Worm (Caenorhabditis elegans) whole organism, early embryonic: ENCODE data around the gene E03H12.4.
A peak's percentile ranks its signal among the peaks of the same experiment; 100 is the strongest.

ENCODE experiments used
- B0310.2 ChIP-seq: sonication (generic microtip); optimal IDR thresholded peaks from 2 replicates; lab custom pipeline; 2016; ENCODE audit warnings: mild to moderate bottlenecking, missing genetic modification characterization, missing compliant biosample characterization
- F13C5.2 ChIP-seq: sonication (generic microtip); optimal IDR thresholded peaks from 2 replicates; lab custom pipeline; 2017; ENCODE audit warnings: mild to moderate bottlenecking, missing genetic modification characterization, inconsistent platforms, missing compliant biosample characterization
- aly-1 ChIP-seq: sonication (generic microtip); optimal IDR thresholded peaks from 2 replicates; lab custom pipeline; 2016; ENCODE audit warnings: missing genetic modification characterization, missing compliant biosample characterization
- ama-1 ChIP-seq: fragments of 150-350 bp; optimal IDR thresholded peaks from 2 replicates; lab custom pipeline; 2014
- ceh-13 ChIP-seq: fragments of 200-800 bp; sonication (Bioruptor generic); optimal IDR thresholded peaks from 2 replicates; lab custom pipeline; 2018; ENCODE audit warnings: mild to moderate bottlenecking, missing genetic modification characterization, missing compliant biosample characterization
- ceh-36 ChIP-seq: sonication (generic microtip); optimal IDR thresholded peaks from 2 replicates; lab custom pipeline; 2016; ENCODE audit warnings: missing genetic modification characterization, inconsistent platforms, missing compliant biosample characterization
- ets-7 ChIP-seq: sonication (generic microtip); optimal IDR thresholded peaks from 2 replicates; lab custom pipeline; 2016; ENCODE audit warnings: missing genotype, missing genetic modification characterization, missing compliant biosample characterization
- flt-1 ChIP-seq: fragments of 200-800 bp; sonication (Bioruptor generic); IDR thresholded peaks from 2 replicates; pipeline ENCODE4 v1.3.6; 2022; ENCODE audit warnings: missing genetic modification characterization, missing compliant biosample characterization
- hmbx-1 ChIP-seq: sonication (generic microtip); optimal IDR thresholded peaks from 2 replicates; lab custom pipeline; 2016; ENCODE audit warnings: mild to moderate bottlenecking, missing genetic modification characterization, missing compliant biosample characterization
- hmg-4 ChIP-seq: fragments of 200-800 bp; sonication (Bioruptor generic); optimal IDR thresholded peaks from 2 replicates; lab custom pipeline; 2018; ENCODE audit warnings: mild to moderate bottlenecking, missing genetic modification characterization, missing compliant biosample characterization
- hnd-1 ChIP-seq: sonication (generic microtip); optimal IDR thresholded peaks from 2 replicates; lab custom pipeline; 2016; ENCODE audit warnings: missing genetic modification characterization, missing compliant biosample characterization
- pes-1 ChIP-seq: fragments of 200-800 bp; sonication (Bioruptor generic); IDR thresholded peaks from 2 replicates; pipeline ENCODE4 v1.3.6; 2022; ENCODE audit warnings: missing genetic modification reagents, missing genetic modification characterization, missing compliant biosample characterization
- scrt-1 ChIP-seq: fragments of 200-800 bp; sonication (Bioruptor generic); IDR thresholded peaks from 2 replicates; pipeline ENCODE4 v1.3.6; 2022; ENCODE audit warnings: missing genetic modification characterization, missing compliant biosample characterization
- sea-1 ChIP-seq: fragments of 200-800 bp; sonication (Bioruptor generic); conservative IDR thresholded peaks from 2 replicates; pipeline ENCODE4 v1.3.6; 2022; ENCODE audit warnings: missing genetic modification characterization, missing compliant biosample characterization
- tbx-11 ChIP-seq: fragments of 200-800 bp; sonication (Bioruptor generic); IDR thresholded peaks from 2 replicates; pipeline ENCODE4 v1.3.6; 2022; ENCODE audit warnings: missing genetic modification characterization, missing compliant biosample characterization
- tbx-37 ChIP-seq: fragments of 200-800 bp; sonication (Bioruptor generic); conservative IDR thresholded peaks from 2 replicates; pipeline ENCODE4 v1.3.6; 2022; ENCODE audit warnings: missing genetic modification reagents, missing genetic modification characterization, missing compliant biosample characterization
- tra-4 ChIP-seq: sonication (generic microtip); optimal IDR thresholded peaks from 2 replicates; lab custom pipeline; 2017; ENCODE audit warnings: missing genetic modification characterization, missing compliant biosample characterization

Gene E03H12.4

ce11 chrIV:4982477-4982876 is at the start of gene E03H12.4:
Gene E03H12.4, plus strand, starts transcription at chrIV:4982596.
- TF ChIP-seq ceh-36 (no peak), aly-1 (tag; lab: Kevin White, UChicago) (no peak), hnd-1 (no peak), scrt-1 (GFP tag; lab: Robert Waterston, UW) (no peak), hmbx-1 (no peak), tbx-37 (GFP tag; lab: Robert Waterston, UW) (no peak), sea-1 (GFP tag; lab: Robert Waterston, UW) (no peak), ets-7 (tag; lab: Kevin White, UChicago) (no peak), tbx-11 (GFP tag; lab: Robert Waterston, UW) (no peak), ceh-13 (GFP tag; lab: Kevin White, UChicago) (no peak), flt-1 (GFP tag; lab: Robert Waterston, UW) (no peak), tra-4 (tag; lab: Kevin White, UChicago) (no peak), ama-1 (lab: Kevin White, UChicago) (no peak), hmg-4 (GFP tag; lab: Kevin White, UChicago) (no peak), B0310.2 (tag; lab: Kevin White, UChicago) (no peak), F13C5.2 (tag; lab: Kevin White, UChicago) (no peak)

ce11 chrIV:4934103-4934502 is 48.3 kb upstream of the E03H12.4 start, which contains the start of gene str-153:
Gene str-153, plus strand, starts transcription at chrIV:4934403.
- TF ChIP-seq tbx-11 (GFP tag; lab: Robert Waterston, UW) (no peak), F13C5.2 (tag; lab: Kevin White, UChicago) (no peak)

- TF ChIP-seq hmbx-1, result no peak
- TF ChIP-seq tbx-11 (GFP tag; lab: Robert Waterston, UW), result no peak
- no peak for TF ChIP-seq ets-7 (tag; lab: Kevin White, UChicago)
- TF ChIP-seq B0310.2 (tag; lab: Kevin White, UChicago), result no peak
- no peak for TF ChIP-seq tra-4 (tag; lab: Kevin White, UChicago)
- no peak for TF ChIP-seq ceh-36
- TF ChIP-seq flt-1 (GFP tag; lab: Robert Waterston, UW), result no peak
- no peak for TF ChIP-seq scrt-1 (GFP tag; lab: Robert Waterston, UW)
- TF ChIP-seq hnd-1, result no peak
- no peak for TF ChIP-seq F13C5.2 (tag; lab: Kevin White, UChicago)
- TF ChIP-seq pes-1 (GFP tag; lab: Robert Waterston, UW), result no peak
- TF ChIP-seq ama-1 (lab: Kevin White, UChicago), result no peak
- no peak for TF ChIP-seq sea-1 (GFP tag; lab: Robert Waterston, UW)
- TF ChIP-seq aly-1 (tag; lab: Kevin White, UChicago), result no peak
- no peak for TF ChIP-seq ceh-13 (GFP tag; lab: Kevin White, UChicago)
- no peak for TF ChIP-seq hmg-4 (GFP tag; lab: Kevin White, UChicago)
- TF ChIP-seq tbx-37 (GFP tag; lab: Robert Waterston, UW), result no peak
These were observed 44.7 kb upstream of the E03H12.4 start, which contains the start of gene fbxa-86 for ce11 chrIV:4937647-4938046. Gene fbxa-86, minus strand, starts transcription at chrIV:4938013.

- TF ChIP-seq flt-1 (GFP tag; lab: Robert Waterston, UW), result no peak
- no peak for TF ChIP-seq aly-1 (tag; lab: Kevin White, UChicago)
- TF ChIP-seq hmg-4 (GFP tag; lab: Kevin White, UChicago), result no peak
- no peak for TF ChIP-seq pes-1 (GFP tag; lab: Robert Waterston, UW)
These were observed 43.7 kb upstream of the E03H12.4 start, which contains the start of gene str-168 for ce11 chrIV:4938664-4939063. Gene str-168, plus strand, starts transcription at chrIV:4938964.

ce11 chrIV:4941681-4942080 is 40.7 kb upstream of the E03H12.4 start, which contains the start of gene Y9C9A.5:
Gene Y9C9A.5, plus strand, starts transcription at chrIV:4941981.
- TF ChIP-seq tbx-11 (GFP tag; lab: Robert Waterston, UW) (no peak), ama-1 (lab: Kevin White, UChicago) (no peak), B0310.2 (tag; lab: Kevin White, UChicago) (no peak), flt-1 (GFP tag; lab: Robert Waterston, UW) (no peak), scrt-1 (GFP tag; lab: Robert Waterston, UW) (no peak), ets-7 (tag; lab: Kevin White, UChicago) (no peak), tra-4 (tag; lab: Kevin White, UChicago) (no peak), F13C5.2 (tag; lab: Kevin White, UChicago) (no peak), pes-1 (GFP tag; lab: Robert Waterston, UW) (no peak), ceh-13 (GFP tag; lab: Kevin White, UChicago) (no peak)

- no peak for TF ChIP-seq hmbx-1
- TF ChIP-seq sea-1 (GFP tag; lab: Robert Waterston, UW), result no peak
- TF ChIP-seq pes-1 (GFP tag; lab: Robert Waterston, UW), result no peak
- TF ChIP-seq B0310.2 (tag; lab: Kevin White, UChicago), result no peak
- TF ChIP-seq aly-1 (tag; lab: Kevin White, UChicago), result no peak
- no peak for TF ChIP-seq F13C5.2 (tag; lab: Kevin White, UChicago)
- no peak for TF ChIP-seq tbx-11 (GFP tag; lab: Robert Waterston, UW)
- no peak for TF ChIP-seq scrt-1 (GFP tag; lab: Robert Waterston, UW)
- TF ChIP-seq flt-1 (GFP tag; lab: Robert Waterston, UW), result no peak
- no peak for TF ChIP-seq ceh-36
- TF ChIP-seq tra-4 (tag; lab: Kevin White, UChicago), result no peak
- TF ChIP-seq ceh-13 (GFP tag; lab: Kevin White, UChicago), result no peak
- TF ChIP-seq hnd-1, result no peak
These were observed 36.6 kb upstream of the E03H12.4 start, which contains the start of gene str-169 for ce11 chrIV:4945771-4946170. Gene str-169, plus strand, starts transcription at chrIV:4946071.

ce11 chrIV:4949729-4950128 is 32.7 kb upstream of the E03H12.4 start:
- TF ChIP-seq flt-1 (GFP tag; lab: Robert Waterston, UW), result peak; percentile 77

- TF ChIP-seq scrt-1 (GFP tag; lab: Robert Waterston, UW) (no peak), flt-1 (GFP tag; lab: Robert Waterston, UW) (no peak), ceh-13 (GFP tag; lab: Kevin White, UChicago) (no peak), pes-1 (GFP tag; lab: Robert Waterston, UW) (no peak), sea-1 (GFP tag; lab: Robert Waterston, UW) (no peak), tbx-37 (GFP tag; lab: Robert Waterston, UW) (no peak), tra-4 (tag; lab: Kevin White, UChicago) (no peak), hmg-4 (GFP tag; lab: Kevin White, UChicago) (no peak), F13C5.2 (tag; lab: Kevin White, UChicago) (no peak), ama-1 (lab: Kevin White, UChicago) (no peak), tbx-11 (GFP tag; lab: Robert Waterston, UW) (no peak), hnd-1 (no peak), ets-7 (tag; lab: Kevin White, UChicago) (no peak), ceh-36 (no peak)
These were observed 28.5 kb upstream of the E03H12.4 start, which contains the start of gene str-163 for ce11 chrIV:4953887-4954286. Gene str-163, plus strand, starts transcription at chrIV:4954187.
